Fruit fly (Drosophila melanogaster): ENCODE results near the gene CG3505.

- TF ChIP-seq CG8478 (optimal IDR thresholded peaks at IDR 0.05) (no peak), CTCF (optimal IDR thresholded peaks at IDR 0.05) (no peak)
Measured at dm6 chr3R:14630119-14630623, 27.1 kb upstream of the CG3505 start, which contains the start of gene Cad88C.
